Fruit fly (Drosophila melanogaster) whole organism, prepupa: Measurements from ENCODE around the gene Taf7.

Experiments
- Blimp-1 ChIP-seq: fragments of 200-800 bp; sonication (Bioruptor generic); optimal IDR thresholded peaks from 3 replicates; lab custom pipeline; 2017; ENCODE audit warnings: missing biosample characterization, missing genetic modification characterization, mild to moderate bottlenecking, moderate library complexity, missing genetic modification reagents
- CG10631 ChIP-seq: fragments of 200-800 bp; sonication (Bioruptor generic); optimal IDR thresholded peaks from 2 replicates; lab custom pipeline; 2016; ENCODE audit warnings: missing biosample characterization, missing genetic modification characterization
- CG11294 ChIP-seq: fragments of 200-800 bp; sonication (Bioruptor generic); IDR thresholded peaks from 2 replicates; pipeline ENCODE4 v1.3.6; 2022; ENCODE audit warnings: missing biosample characterization, missing genetic modification characterization
- CG11902 ChIP-seq: fragments of 200-800 bp; sonication (Bioruptor generic); optimal IDR thresholded peaks from 3 replicates; lab custom pipeline; 2016; ENCODE audit warnings: missing biosample characterization, missing genetic modification characterization
- CG3032 ChIP-seq: fragments of 200-800 bp; optimal IDR thresholded peaks from 2 replicates; lab custom pipeline; 2019; ENCODE audit warnings: missing biosample characterization, mild to moderate bottlenecking, missing genetic modification characterization, moderate library complexity
- CG31627 ChIP-seq: fragments of 200-800 bp; sonication (Bioruptor generic); optimal IDR thresholded peaks from 3 replicates; lab custom pipeline; 2016; ENCODE audit warnings: missing biosample characterization, missing genetic modification characterization
- CG32006 ChIP-seq: fragments of 200-800 bp; sonication (Bioruptor generic); optimal IDR thresholded peaks from 3 replicates; lab custom pipeline; 2017; ENCODE audit warnings: missing biosample characterization, mild to moderate bottlenecking, missing genetic modification characterization
- CG34406 ChIP-seq: fragments of 200-800 bp; sonication (Bioruptor generic); optimal IDR thresholded peaks from 3 replicates; lab custom pipeline; 2016; ENCODE audit warnings: missing biosample characterization, missing genetic modification characterization
- CG4318 ChIP-seq: fragments of 200-800 bp; sonication (Bioruptor generic); optimal IDR thresholded peaks from 3 replicates; lab custom pipeline; 2017; ENCODE audit warnings: missing biosample characterization, mild to moderate bottlenecking, missing genetic modification characterization
- CG6163 ChIP-seq: fragments of 200-800 bp; sonication (Bioruptor generic); IDR thresholded peaks from 3 replicates; pipeline ENCODE4 v1.3.6; 2022; ENCODE audit warnings: missing biosample characterization, missing genetic modification characterization
- CG6276 ChIP-seq: fragments of 200-800 bp; sonication (Bioruptor generic); optimal IDR thresholded peaks from 2 replicates; lab custom pipeline; 2017; ENCODE audit warnings: missing biosample characterization, mild to moderate bottlenecking, missing genetic modification characterization
- CG6792 ChIP-seq: fragments of 200-800 bp; sonication (Bioruptor generic); optimal IDR thresholded peaks from 3 replicates; lab custom pipeline; 2016; ENCODE audit warnings: missing biosample characterization, missing genetic modification characterization
- CG6854 ChIP-seq: fragments of 200-800 bp; sonication (Bioruptor generic); optimal IDR thresholded peaks from 2 replicates; lab custom pipeline; 2017; ENCODE audit warnings: missing biosample characterization, mild to moderate bottlenecking, missing genetic modification characterization
- CG8119 ChIP-seq: fragments of 200-800 bp; sonication (Bioruptor generic); IDR thresholded peaks from 3 replicates; pipeline ENCODE4 v1.3.6; 2022; ENCODE audit warnings: missing biosample characterization, missing genetic modification characterization
- CG8319 ChIP-seq: fragments of 200-800 bp; sonication (Bioruptor generic); optimal IDR thresholded peaks from 3 replicates; lab custom pipeline; 2016; ENCODE audit warnings: missing biosample characterization, missing genetic modification characterization
- CG9139 ChIP-seq: fragments of 200-800 bp; sonication (Bioruptor generic); optimal IDR thresholded peaks from 3 replicates; lab custom pipeline; 2017; ENCODE audit warnings: missing biosample characterization, mild to moderate bottlenecking, missing genetic modification characterization
- Eip78C ChIP-seq: fragments of 200-800 bp; sonication (Bioruptor generic); peaks from one replicate; lab custom pipeline; 2016; ENCODE audit warnings: missing biosample characterization, missing genetic modification characterization
- Eip93F ChIP-seq: fragments of 200-800 bp; sonication (Bioruptor generic); optimal IDR thresholded peaks from 2 replicates; lab custom pipeline; 2016; ENCODE audit warnings: missing biosample characterization, mild to moderate bottlenecking, missing genetic modification characterization
- Ets21C ChIP-seq: fragments of 200-800 bp; sonication (Bioruptor generic); optimal IDR thresholded peaks from 3 replicates; lab custom pipeline; 2016; ENCODE audit warnings: missing biosample characterization, missing genetic modification characterization
- Hr38 ChIP-seq: sonication (Bioruptor generic); optimal IDR thresholded peaks from 2 replicates; lab custom pipeline; 2016; ENCODE audit warnings: missing biosample characterization, missing genetic modification characterization
- Hr39 ChIP-seq: fragments of 200-800 bp; sonication (Bioruptor generic); optimal IDR thresholded peaks from 2 replicates; lab custom pipeline; 2016; ENCODE audit warnings: missing biosample characterization, missing genetic modification characterization
- Lpt ChIP-seq: fragments of 200-800 bp; sonication (Bioruptor generic); optimal IDR thresholded peaks from 3 replicates; lab custom pipeline; 2016; ENCODE audit warnings: missing biosample characterization, missing genetic modification characterization
- OdsH ChIP-seq: fragments of 200-800 bp; sonication (Bioruptor generic); optimal IDR thresholded peaks from 3 replicates; lab custom pipeline; 2016; ENCODE audit warnings: missing biosample characterization, missing genetic modification characterization
- Sox102F ChIP-seq: fragments of 200-800 bp; sonication (Bioruptor generic); optimal IDR thresholded peaks from 2 replicates; lab custom pipeline; 2016; ENCODE audit warnings: missing biosample characterization, mild to moderate bottlenecking, missing genetic modification characterization
- Sox14 ChIP-seq: fragments of 200-800 bp; sonication (Bioruptor generic); optimal IDR thresholded peaks from 3 replicates; lab custom pipeline; 2016; ENCODE audit warnings: missing biosample characterization, missing genetic modification characterization
- Sox15 ChIP-seq: fragments of 200-800 bp; sonication (Bioruptor generic); optimal IDR thresholded peaks from 3 replicates; lab custom pipeline; 2016; ENCODE audit warnings: missing biosample characterization, missing genetic modification characterization
- cyc ChIP-seq: fragments of 200-800 bp; sonication (Bioruptor generic); optimal IDR thresholded peaks from 3 replicates; lab custom pipeline; 2016; ENCODE audit warnings: missing biosample characterization, missing genetic modification characterization
- eg ChIP-seq: fragments of 200-800 bp; sonication (Bioruptor generic); IDR thresholded peaks from 3 replicates; pipeline ENCODE4 v1.3.6; 2022; ENCODE audit warnings: missing biosample characterization, missing genetic modification characterization
- esn ChIP-seq: fragments of 200-800 bp; sonication (Bioruptor generic); optimal IDR thresholded peaks from 2 replicates; lab custom pipeline; 2016; ENCODE audit warnings: missing biosample characterization, mild to moderate bottlenecking, missing genetic modification characterization, moderate library complexity
- fd85E ChIP-seq: fragments of 200-800 bp; sonication (Bioruptor generic); optimal IDR thresholded peaks from 3 replicates; lab custom pipeline; 2016; ENCODE audit warnings: missing biosample characterization, missing genetic modification characterization
- fkh ChIP-seq: fragments of 200-800 bp; sonication (Bioruptor generic); optimal IDR thresholded peaks from 3 replicates; lab custom pipeline; 2017; ENCODE audit warnings: missing biosample characterization, mild to moderate bottlenecking, missing genetic modification characterization, moderate library complexity
- lz ChIP-seq: fragments of 200-800 bp; sonication (Bioruptor generic); optimal IDR thresholded peaks from 3 replicates; lab custom pipeline; 2016; ENCODE audit warnings: missing biosample characterization, missing genetic modification characterization
- net ChIP-seq: fragments of 200-800 bp; sonication (Bioruptor generic); optimal IDR thresholded peaks from 3 replicates; lab custom pipeline; 2016; ENCODE audit warnings: missing biosample characterization, missing genetic modification characterization
- pdm3 ChIP-seq: fragments of 200-800 bp; sonication (Bioruptor generic); optimal IDR thresholded peaks from 3 replicates; lab custom pipeline; 2016; ENCODE audit warnings: missing biosample characterization, missing genetic modification characterization
- salr ChIP-seq, 2 experiments: fragments of 200-800 bp; sonication (Bioruptor generic); optimal IDR thresholded peaks; 3 replicates each; lab custom pipeline; 2016 to 2018; ENCODE audit warnings: missing biosample characterization in 2 of 2, missing genetic modification characterization in 2 of 2, mild to moderate bottlenecking in 1 of 2
- ss ChIP-seq, 2 experiments: fragments of 200-800 bp; sonication (Bioruptor generic); optimal IDR thresholded peaks; 2 replicates in 1 of 2; 3 replicates in 1 of 2; lab custom pipeline; 2017 to 2018; ENCODE audit warnings: mild to moderate bottlenecking in 2 of 2, missing biosample characterization in 2 of 2, missing genetic modification characterization in 2 of 2, moderate library complexity in 1 of 2
- topi ChIP-seq: fragments of 200-800 bp; sonication (Bioruptor generic); optimal IDR thresholded peaks from 3 replicates; lab custom pipeline; 2016; ENCODE audit warnings: missing biosample characterization, missing genetic modification characterization
- vri ChIP-seq: fragments of 200-800 bp; sonication (Bioruptor generic); optimal IDR thresholded peaks from 3 replicates; lab custom pipeline; 2016; ENCODE audit warnings: missing biosample characterization, mild to moderate bottlenecking, missing genetic modification characterization

Gene Taf7

DNA sequence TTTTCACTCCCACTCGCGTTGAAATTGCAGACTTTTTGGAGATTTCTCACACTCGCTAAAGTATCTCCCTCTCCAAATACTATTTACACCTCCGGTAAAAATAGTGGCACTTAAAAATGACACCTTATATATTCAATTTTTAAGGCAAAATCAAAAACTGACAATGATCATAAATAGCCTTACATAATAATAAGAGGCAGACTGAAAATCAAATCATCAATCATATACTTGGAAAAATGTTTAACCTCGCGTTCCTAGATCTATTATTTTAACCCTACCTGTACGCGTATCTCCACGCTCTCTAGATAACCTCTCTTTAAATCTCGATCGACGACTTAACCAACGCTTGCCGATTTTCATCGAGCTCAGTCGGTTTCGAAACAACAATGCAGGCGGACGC, 11.7 kb upstream of the Taf7 start (continued):
- no peak for TF ChIP-seq Sox102F
- TF ChIP-seq cyc (GFP tag; lab: Kevin White, UChicago) = peak; percentile 55
- TF ChIP-seq CG9139 (GFP tag; lab: Kevin White, UChicago) = no peak
- TF ChIP-seq CG11902 (GFP tag; lab: Kevin White, UChicago) = peak; percentile 69
- TF ChIP-seq CG31627 (GFP tag; lab: Kevin White, UChicago) = no peak
- peak; percentile 55 for TF ChIP-seq Sox15 (GFP tag; lab: Kevin White, UChicago)
- TF ChIP-seq Lpt (GFP tag; lab: Kevin White, UChicago) = peak; percentile 94
- TF ChIP-seq CG6163 (GFP tag; lab: Robert Waterston, UW) = peak; percentile 95
- TF ChIP-seq ss (GFP tag; optimal IDR thresholded peaks at IDR 0.05; lab: Kevin White, UChicago) = no peak
- no peak for TF ChIP-seq Sox14
- peak; percentile 49 for TF ChIP-seq topi (GFP tag; lab: Kevin White, UChicago)
- TF ChIP-seq Blimp-1 (GFP tag; lab: Kevin White, UChicago) = no peak
- TF ChIP-seq CG6792 (GFP tag; lab: Kevin White, UChicago) = no peak
- peak; percentile 55 for TF ChIP-seq fkh (GFP tag; lab: Kevin White, UChicago)
- peak; percentile 76 for TF ChIP-seq OdsH (GFP tag; lab: Kevin White, UChicago)
- peak; percentile 36 for TF ChIP-seq CG6854 (GFP tag; lab: Kevin White, UChicago)
- peak; percentile 87 for TF ChIP-seq CG3032 (tag; lab: Kevin White, UChicago)
- TF ChIP-seq Eip93F = no peak
- TF ChIP-seq CG34406 (GFP tag; lab: Kevin White, UChicago) = peak; percentile 82
- peak; percentile 86 for TF ChIP-seq pdm3 (GFP tag; lab: Kevin White, UChicago)
- TF ChIP-seq esn (GFP tag; lab: Kevin White, UChicago) = peak; percentile 36
- TF ChIP-seq Hr39 (GFP tag; lab: Kevin White, UChicago) = no peak
- peak; percentile 92 for TF ChIP-seq CG32006
- TF ChIP-seq fd85E (GFP tag; lab: Kevin White, UChicago) = peak; percentile 64
- TF ChIP-seq CG4318 = no peak
- peak; percentile 81 for TF ChIP-seq CG11294 (GFP tag; lab: Robert Waterston, UW)
- TF ChIP-seq CG8119 (GFP tag; lab: Robert Waterston, UW) = peak; percentile 96

DNA sequence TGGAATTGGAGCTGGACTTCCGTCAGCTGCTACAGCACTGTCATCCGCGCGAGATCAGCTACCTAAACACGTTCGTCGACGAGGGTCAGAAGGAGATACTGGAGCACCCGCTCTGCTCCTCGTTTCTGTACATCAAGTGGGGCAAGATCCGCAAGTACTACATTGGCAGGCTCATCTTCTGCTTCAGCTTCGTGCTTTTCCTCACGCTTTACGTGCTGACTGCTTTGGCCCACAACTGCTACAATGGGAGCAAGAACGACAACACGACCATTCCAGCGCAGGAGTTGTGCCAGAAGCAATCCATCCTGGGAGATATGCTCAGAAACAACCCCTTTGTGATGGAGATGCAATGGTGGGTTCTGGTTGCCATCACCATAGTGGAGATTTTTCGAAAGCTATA, 7.9 kb upstream of the Taf7 start:
- TF ChIP-seq esn (GFP tag; lab: Kevin White, UChicago) (no peak), CG6792 (GFP tag; lab: Kevin White, UChicago) (no peak), salr (GFP tag; optimal IDR thresholded peaks at IDR 0.05; lab: Kevin White, UChicago) (no peak), net (GFP tag; lab: Kevin White, UChicago) (no peak), fd85E (GFP tag; lab: Kevin White, UChicago) (no peak), lz (GFP tag; lab: Kevin White, UChicago) (no peak), CG32006 (no peak), vri (GFP tag; lab: Kevin White, UChicago) (no peak), CG9139 (GFP tag; lab: Kevin White, UChicago) (no peak), CG31627 (GFP tag; lab: Kevin White, UChicago) (no peak), eg (GFP tag; lab: Robert Waterston, UW) (no peak), Ets21C (no peak), CG8319 (no peak)

DNA sequence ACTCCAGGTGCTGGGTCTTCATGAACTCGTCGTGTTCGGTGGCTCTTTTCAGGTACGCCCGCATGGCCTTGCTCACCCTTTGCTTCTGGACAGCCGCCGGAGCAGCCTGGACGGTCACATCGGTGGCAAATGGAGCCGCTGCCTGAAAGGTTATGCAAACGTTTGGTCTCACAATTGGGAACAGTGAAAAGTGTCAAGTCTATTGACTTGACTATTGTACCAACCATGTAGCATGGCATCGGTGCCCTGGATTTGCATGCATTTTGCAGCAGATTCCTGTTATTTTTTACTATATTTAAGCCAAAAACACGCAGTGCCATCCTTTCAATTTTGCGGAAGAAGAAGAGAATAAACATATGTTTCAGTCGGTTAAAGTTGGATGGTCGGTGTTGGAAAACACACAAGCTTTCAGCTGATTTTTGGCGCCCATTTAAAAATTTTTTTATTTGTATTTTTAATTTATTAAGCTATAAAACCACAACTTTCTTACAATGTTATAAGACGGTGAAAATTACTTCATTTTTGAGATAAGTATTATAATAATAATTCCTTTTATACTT, 4.7 kb upstream of the Taf7 start, which contains the start of gene mRpS9:
TSS of gene mRpS9 (minus strand) at position 355 of the 560 bp plus-strand sequence.
- TF ChIP-seq Eip78C (no peak), CG4318 (no peak), OdsH (GFP tag; lab: Kevin White, UChicago) (no peak), Hr38 (GFP tag; lab: Kevin White, UChicago) (no peak), CG3032 (tag; lab: Kevin White, UChicago) (no peak), Ets21C (no peak), ss (GFP tag; optimal IDR thresholded peaks at IDR 0.05; lab: Kevin White, UChicago) (no peak), CG6276 (GFP tag; lab: Kevin White, UChicago) (no peak), CG10631 (GFP tag; lab: Kevin White, UChicago) (no peak)
